Fruit fly (Drosophila melanogaster): ENCODE measurements around the gene tadr.
A peak's percentile ranks its signal among the peaks of the same experiment; 100 is the strongest.

Gene tadr

dm6 chr2L:21108759-21109282 is 33.6 kb downstream of the tadr start (continued):
- TF ChIP-seq Stat92E (GFP tag; optimal IDR thresholded peaks at IDR 0.05) (no peak), chm (GFP tag; IDR thresholded peaks at IDR 0.05) (no peak; the same call in 1 of the 2 replicates), CG18262 (tag; optimal IDR thresholded peaks at IDR 0.05) (peak; percentile 75), CG4707 (GFP tag; optimal IDR thresholded peaks at IDR 0.05) (peak; percentile 83), Ada2b (GFP tag; IDR thresholded peaks at IDR 0.05) (peak; percentile 66), HmgZ (tag; optimal IDR thresholded peaks at IDR 0.05) (no peak), emc (GFP tag; optimal IDR thresholded peaks at IDR 0.05) (no peak), corto (GFP tag; optimal IDR thresholded peaks at IDR 0.05) (no peak), insv (GFP tag; optimal IDR thresholded peaks at IDR 0.05) (peak in 1 of 2 experiments; percentile 12), CG6791 (GFP tag; IDR thresholded peaks at IDR 0.05; ENCODE audit: partially characterized antibody) (no peak), CG10209 (GFP tag; optimal IDR thresholded peaks at IDR 0.05) (peak; percentile 61), croc (GFP tag; conservative IDR thresholded peaks at IDR 0.05) (peak; percentile 27; the same call in 1 of the 3 replicates), pzg (GFP tag; optimal IDR thresholded peaks at IDR 0.05) (no peak), ind (GFP tag; optimal IDR thresholded peaks at IDR 0.05) (no peak), dan (GFP tag; IDR thresholded peaks at IDR 0.05) (no peak), CG16779 (GFP tag; IDR thresholded peaks at IDR 0.05) (no peak), ranshi (GFP tag; IDR thresholded peaks at IDR 0.05) (no peak), pros (GFP tag; optimal IDR thresholded peaks at IDR 0.05) (no peak), Blimp-1 (GFP tag; optimal IDR thresholded peaks at IDR 0.05) (peak; percentile 54), chif (GFP tag; optimal IDR thresholded peaks at IDR 0.05) (peak; percentile 16 to 72), repo (GFP tag; optimal IDR thresholded peaks at IDR 0.05) (no peak), row (GFP tag; IDR thresholded peaks at IDR 0.05) (peak; percentile 73), Camta (GFP tag; optimal IDR thresholded peaks at IDR 0.05) (peak; percentile 31), Chrac-16 (GFP tag; optimal IDR thresholded peaks at IDR 0.05) (peak; percentile 33), her (GFP tag; optimal IDR thresholded peaks at IDR 0.05) (no peak), salm (tag; optimal IDR thresholded peaks at IDR 0.05) (no peak), wor (GFP tag; IDR thresholded peaks at IDR 0.05) (no peak), Dad (GFP tag; optimal IDR thresholded peaks at IDR 0.05) (peak; percentile 62), CG1603 (tag; optimal IDR thresholded peaks at IDR 0.05) (no peak), CG3065 (GFP tag; optimal IDR thresholded peaks at IDR 0.05) (peak; percentile 29), dati (GFP tag; IDR thresholded peaks at IDR 0.05) (no peak), esg (GFP tag; conservative IDR thresholded peaks at IDR 0.05) (peak; percentile 58; the same call in 1 of the 2 replicates), CHES-1-like (GFP tag; optimal IDR thresholded peaks at IDR 0.05) (peak; percentile 38), CG3281 (GFP tag; optimal IDR thresholded peaks at IDR 0.05) (peak; percentile 25), Hand (GFP tag; optimal IDR thresholded peaks at IDR 0.05) (no peak), da (GFP tag; optimal IDR thresholded peaks at IDR 0.05) (no peak), sima (GFP tag; optimal IDR thresholded peaks at IDR 0.05) (no peak), bbx (GFP tag; IDR thresholded peaks at IDR 0.05; ENCODE audit: partially characterized antibody) (no peak), CG15011 (GFP tag; optimal IDR thresholded peaks at IDR 0.05) (no peak), bowl (GFP tag; IDR thresholded peaks at IDR 0.05) (no peak), CG9817 (tag; optimal IDR thresholded peaks at IDR 0.05) (peak; percentile 21), sqz (GFP tag; optimal IDR thresholded peaks at IDR 0.05) (peak; percentile 31), CG6689 (GFP tag; IDR thresholded peaks at IDR 0.05) (peak; percentile 54; the same call in 1 of the 2 replicates), CG4282 (GFP tag; optimal IDR thresholded peaks at IDR 0.05) (no peak), CG9797 (GFP tag; optimal IDR thresholded peaks at IDR 0.05) (no peak), fu2 (GFP tag; optimal IDR thresholded peaks at IDR 0.05) (no peak), Hmr (GFP tag; optimal IDR thresholded peaks at IDR 0.05) (peak; percentile 49), crol (GFP tag; IDR thresholded peaks at IDR 0.05) (no peak), scrt (GFP tag; optimal IDR thresholded peaks at IDR 0.05) (peak; percentile 12), CG12769 (tag; optimal IDR thresholded peaks at IDR 0.05) (no peak)

All from whole organism, embryonic.